Worm (Caenorhabditis elegans) whole organism, L2 larva: ENCODE data around the gene F14F9.3.

Experiments
- C34F6.9 ChIP-seq: fragments of 150-350 bp; optimal IDR thresholded peaks from 2 replicates; lab custom pipeline; 2014; ENCODE audit warnings: missing biosample characterization, missing genetic modification characterization
- F13H6.1 ChIP-seq: sonication (generic microtip); optimal IDR thresholded peaks from 2 replicates; lab custom pipeline; 2016; ENCODE audit warnings: missing genetic modification characterization, missing compliant biosample characterization
- R02D3.7 ChIP-seq: fragments of 150-350 bp; optimal IDR thresholded peaks from 2 replicates; lab custom pipeline; 2014; ENCODE audit warnings: missing biosample characterization, missing genetic modification characterization
- Y55F3AM.14 ChIP-seq: fragments of 200-800 bp; sonication (Bioruptor generic); optimal IDR thresholded peaks from 2 replicates; lab custom pipeline; 2018; ENCODE audit warnings: mild to moderate bottlenecking, missing genetic modification characterization, missing compliant biosample characterization
- ZK546.5 ChIP-seq: sonication (generic microtip); optimal IDR thresholded peaks from 2 replicates; lab custom pipeline; 2017; ENCODE audit warnings: missing biosample characterization, missing genetic modification characterization
- alr-1 ChIP-seq: fragments of 150-350 bp; optimal IDR thresholded peaks from 2 replicates; lab custom pipeline; 2014; ENCODE audit warnings: missing biosample characterization, missing genetic modification characterization
- aly-2 ChIP-seq: fragments of 150-350 bp; optimal IDR thresholded peaks from 2 replicates; lab custom pipeline; 2014; ENCODE audit warnings: missing biosample characterization, missing genetic modification characterization
- blmp-1 ChIP-seq: sonication (generic microtip); optimal IDR thresholded peaks from 2 replicates; lab custom pipeline; 2017; ENCODE audit warnings: missing genetic modification characterization, mild to moderate bottlenecking, missing compliant biosample characterization, antibody characterized with exemption, moderate library complexity; ENCODE audit not compliant: insufficient read depth
- ceh-16 ChIP-seq: fragments of 150-350 bp; optimal IDR thresholded peaks from 2 replicates; lab custom pipeline; 2014; ENCODE audit warnings: missing biosample characterization, missing genetic modification characterization
- ceh-82 ChIP-seq: fragments of 150-350 bp; optimal IDR thresholded peaks from 2 replicates; lab custom pipeline; 2014; ENCODE audit warnings: missing biosample characterization, missing genetic modification characterization
- crh-2 ChIP-seq: sonication (generic microtip); optimal IDR thresholded peaks from 2 replicates; lab custom pipeline; 2017; ENCODE audit warnings: missing biosample characterization, missing genetic modification characterization
- dmd-4 ChIP-seq: sonication (generic microtip); optimal IDR thresholded peaks from 2 replicates; lab custom pipeline; 2017; ENCODE audit warnings: missing biosample characterization, missing genetic modification characterization
- egl-27 ChIP-seq: sonication (generic microtip); optimal IDR thresholded peaks from 3 replicates; lab custom pipeline; 2017; ENCODE audit warnings: missing biosample characterization, missing genetic modification reagents, missing genetic modification characterization
- elt-1 ChIP-seq: fragments of 150-350 bp; optimal IDR thresholded peaks from 2 replicates; lab custom pipeline; 2014; ENCODE audit warnings: missing biosample characterization, missing genetic modification characterization
- fos-1 ChIP-seq: fragments of 150-350 bp; optimal IDR thresholded peaks from 2 replicates; lab custom pipeline; 2014; ENCODE audit warnings: missing biosample characterization, missing genetic modification characterization
- gmeb-1 ChIP-seq: fragments of 150-350 bp; optimal IDR thresholded peaks from 2 replicates; lab custom pipeline; 2014; ENCODE audit warnings: missing biosample characterization, missing genetic modification characterization
- lin-11 ChIP-seq: fragments of 150-350 bp; sonication (generic microtip); optimal IDR thresholded peaks from 2 replicates; lab custom pipeline; 2014; ENCODE audit warnings: missing biosample characterization, missing genetic modification characterization, inconsistent platforms, mixed read lengths
- lin-13 ChIP-seq: fragments of 150-350 bp; optimal IDR thresholded peaks from 2 replicates; lab custom pipeline; 2014; ENCODE audit warnings: missing biosample characterization, missing genetic modification reagents, missing genetic modification characterization
- lin-39 ChIP-seq: fragments of 150-350 bp; optimal IDR thresholded peaks from 2 replicates; lab custom pipeline; 2014; ENCODE audit warnings: missing biosample characterization, missing genetic modification reagents, missing genetic modification characterization
- lsy-2 ChIP-seq, 2 experiments: fragments of 150-350 bp in 1 of 2; sonication (generic microtip) in 1 of 2; optimal IDR thresholded peaks; 2 replicates each; lab custom pipeline; 2014 to 2017; ENCODE audit warnings: missing biosample characterization in 2 of 2, missing genetic modification characterization in 2 of 2
- mab-5 ChIP-seq: fragments of 150-350 bp; optimal IDR thresholded peaks from 2 replicates; lab custom pipeline; 2014; ENCODE audit warnings: missing biosample characterization, missing genetic modification characterization
- mbf-1 ChIP-seq: sonication (generic microtip); optimal IDR thresholded peaks from 2 replicates; lab custom pipeline; 2017; ENCODE audit warnings: missing biosample characterization, missing genetic modification characterization
- mdl-1 ChIP-seq, 2 experiments: fragments of 150-350 bp in 1 of 2; sonication (generic microtip) in 1 of 2; optimal IDR thresholded peaks; 2 replicates each; lab custom pipeline; 2017; ENCODE audit warnings: missing biosample characterization in 2 of 2, missing genetic modification characterization in 2 of 2
- nhr-10 ChIP-seq: sonication (generic microtip); optimal IDR thresholded peaks from 2 replicates; lab custom pipeline; 2017; ENCODE audit warnings: missing biosample characterization, missing genetic modification characterization
- nhr-11 ChIP-seq: fragments of 150-350 bp; optimal IDR thresholded peaks from 2 replicates; lab custom pipeline; 2014; ENCODE audit warnings: missing biosample characterization, missing genetic modification characterization
- nhr-12 ChIP-seq: fragments of 150-350 bp; optimal IDR thresholded peaks from 2 replicates; lab custom pipeline; 2014; ENCODE audit warnings: missing biosample characterization, missing genetic modification characterization
- nhr-237 ChIP-seq: fragments of 150-350 bp; optimal IDR thresholded peaks from 2 replicates; lab custom pipeline; 2014; ENCODE audit warnings: missing biosample characterization, missing genetic modification characterization
- nhr-25 ChIP-seq: fragments of 150-350 bp; sonication (generic microtip); optimal IDR thresholded peaks from 3 replicates; lab custom pipeline; 2014; ENCODE audit warnings: missing biosample characterization, missing genetic modification characterization
- nhr-77 ChIP-seq: fragments of 150-350 bp; optimal IDR thresholded peaks from 2 replicates; lab custom pipeline; 2014; ENCODE audit warnings: missing biosample characterization, missing genetic modification characterization
- peb-1 ChIP-seq: fragments of 150-350 bp; optimal IDR thresholded peaks from 2 replicates; lab custom pipeline; 2014; ENCODE audit warnings: missing biosample characterization, missing genetic modification characterization
- sem-4 ChIP-seq: fragments of 150-350 bp; optimal IDR thresholded peaks from 2 replicates; lab custom pipeline; 2014; ENCODE audit warnings: missing biosample characterization, missing genetic modification reagents, missing genetic modification characterization
- skn-1 ChIP-seq: sonication (generic microtip); optimal IDR thresholded peaks from 2 replicates; lab custom pipeline; 2017; ENCODE audit warnings: missing biosample characterization, missing genetic modification characterization
- sma-3 ChIP-seq: sonication (generic microtip); optimal IDR thresholded peaks from 2 replicates; lab custom pipeline; 2016; ENCODE audit warnings: missing genetic modification reagents, missing genetic modification characterization, missing compliant biosample characterization
- sma-9 ChIP-seq, 2 experiments: fragments of 150-350 bp in 1 of 2; sonication (generic microtip) in 1 of 2; optimal IDR thresholded peaks; 2 replicates each; lab custom pipeline; 2014 to 2016; ENCODE audit warnings: missing genetic modification characterization in 2 of 2, mild to moderate bottlenecking in 1 of 2, missing biosample characterization in 1 of 2, missing compliant biosample characterization in 1 of 2, missing genetic modification reagents in 1 of 2, moderate library complexity in 1 of 2
- unc-39 ChIP-seq: fragments of 150-350 bp; optimal IDR thresholded peaks from 2 replicates; lab custom pipeline; 2014; ENCODE audit warnings: missing biosample characterization, missing genetic modification characterization
- unc-55 ChIP-seq: fragments of 150-350 bp; sonication (generic microtip); optimal IDR thresholded peaks from 3 replicates; lab custom pipeline; 2014; ENCODE audit warnings: missing biosample characterization, missing genetic modification reagents, missing genetic modification characterization
- unc-62 ChIP-seq: fragments of 150-350 bp; optimal IDR thresholded peaks from 2 replicates; lab custom pipeline; 2014; ENCODE audit warnings: missing biosample characterization, missing genetic modification reagents, missing genetic modification characterization
- ztf-1 ChIP-seq: fragments of 200-800 bp; sonication (Bioruptor generic); conservative IDR thresholded peaks from 2 replicates; pipeline ENCODE4 v1.3.6; 2022; ENCODE audit warnings: missing genetic modification characterization, missing compliant biosample characterization
- ztf-11 ChIP-seq: sonication (generic microtip); optimal IDR thresholded peaks from 2 replicates; lab custom pipeline; 2017; ENCODE audit warnings: missing biosample characterization, missing genetic modification characterization
- ztf-4 ChIP-seq: fragments of 150-350 bp; optimal IDR thresholded peaks from 2 replicates; lab custom pipeline; 2014; ENCODE audit warnings: missing biosample characterization, missing genetic modification characterization

Gene F14F9.3

ce11 chrV:5172833-5173232 lies 34.8 kb downstream of the F14F9.3 start, which contains the start of gene srt-65:
TSS of gene srt-65 (minus strand) at chrV:5172933.
- TF ChIP-seq ZK546.5 (tag; lab: Kevin White, UChicago) (no peak), C34F6.9 (no peak), ztf-11 (tag; lab: Kevin White, UChicago) (no peak), unc-39 (no peak), peb-1 (tag; lab: Kevin White, UChicago) (no peak), ztf-4 (no peak), nhr-11 (tag; lab: Kevin White, UChicago) (no peak), sem-4 (no peak), fos-1 (tag; lab: Kevin White, UChicago) (no peak), gmeb-1 (tag; lab: Kevin White, UChicago) (no peak), mbf-1 (tag; lab: Kevin White, UChicago) (no peak), lin-11 (tag; lab: Kevin White, UChicago) (no peak), nhr-237 (tag; lab: Kevin White, UChicago) (no peak), sma-3 (GFP tag; lab: Kevin White, UChicago) (no peak), ceh-16 (no peak), ztf-1 (GFP tag; lab: Robert Waterston, UW) (no peak), lsy-2 (tag; optimal IDR thresholded peaks at IDR 0.05; lab: Kevin White, UChicago) (no peak), mab-5 (tag; lab: Kevin White, UChicago) (no peak)

ce11 chrV:5177209-5177608 lies 39.2 kb downstream of the F14F9.3 start, which contains the start of gene ugt-51:
TSS of gene ugt-51 (minus strand) at chrV:5177309.
- no peak for TF ChIP-seq nhr-237 (tag; lab: Kevin White, UChicago)
- TF ChIP-seq ztf-1 (GFP tag; lab: Robert Waterston, UW), result no peak
- no peak for TF ChIP-seq nhr-11 (tag; lab: Kevin White, UChicago)
- no peak for TF ChIP-seq R02D3.7 (tag; lab: Kevin White, UChicago)
- no peak for TF ChIP-seq elt-1 (tag; lab: Kevin White, UChicago)
- TF ChIP-seq nhr-77 (tag; lab: Kevin White, UChicago), result no peak
- no peak for TF ChIP-seq alr-1 (tag; lab: Kevin White, UChicago)
- TF ChIP-seq unc-55 (GFP tag; lab: Kevin White, UChicago), result no peak
- TF ChIP-seq skn-1, result no peak
- TF ChIP-seq nhr-10 (tag; lab: Kevin White, UChicago), result no peak
- TF ChIP-seq mab-5 (tag; lab: Kevin White, UChicago), result no peak
- no peak for TF ChIP-seq egl-27 (tag; lab: Kevin White, UChicago)
- no peak for TF ChIP-seq ceh-82 (tag; lab: Kevin White, UChicago)
- TF ChIP-seq mdl-1 (tag; optimal IDR thresholded peaks at IDR 0.05; lab: Kevin White, UChicago), result no peak
- TF ChIP-seq sma-3 (GFP tag; lab: Kevin White, UChicago), result no peak
- TF ChIP-seq ZK546.5 (tag; lab: Kevin White, UChicago), result no peak
- TF ChIP-seq lin-13 (GFP tag; lab: Kevin White, UChicago), result no peak
- no peak for TF ChIP-seq unc-62 (GFP tag; lab: Kevin White, UChicago)

- TF ChIP-seq C34F6.9 (no peak), lin-39 (no peak), unc-55 (GFP tag; lab: Kevin White, UChicago) (no peak), lsy-2 (tag; optimal IDR thresholded peaks at IDR 0.05; lab: Kevin White, UChicago) (no peak), F13H6.1 (tag; lab: Kevin White, UChicago) (no peak), Y55F3AM.14 (GFP tag; lab: Kevin White, UChicago) (no peak), aly-2 (tag; lab: Kevin White, UChicago) (no peak), gmeb-1 (tag; lab: Kevin White, UChicago) (no peak), crh-2 (tag; lab: Kevin White, UChicago) (no peak), sem-4 (no peak), lin-13 (GFP tag; lab: Kevin White, UChicago) (no peak), fos-1 (tag; lab: Kevin White, UChicago) (no peak), nhr-25 (tag; lab: Kevin White, UChicago) (no peak), ceh-82 (tag; lab: Kevin White, UChicago) (no peak), elt-1 (tag; lab: Kevin White, UChicago) (no peak), unc-62 (GFP tag; lab: Kevin White, UChicago) (no peak)
- TF ChIP-seq, all 48 proteins: peak for 0
Observed at ce11 chrV:5178051-5178450, 40.0 kb downstream of the F14F9.3 start.

- TF ChIP-seq R02D3.7 (tag; lab: Kevin White, UChicago) (no peak), mab-5 (tag; lab: Kevin White, UChicago) (no peak), dmd-4 (no peak), egl-27 (tag; lab: Kevin White, UChicago) (no peak), blmp-1 (no peak), fos-1 (tag; lab: Kevin White, UChicago) (no peak), mbf-1 (tag; lab: Kevin White, UChicago) (no peak), sma-9 (GFP tag; optimal IDR thresholded peaks at IDR 0.05; lab: Kevin White, UChicago) (no peak), sma-9 (tag; optimal IDR thresholded peaks at IDR 0.05; lab: Kevin White, UChicago) (no peak), nhr-77 (tag; lab: Kevin White, UChicago) (no peak), lin-13 (GFP tag; lab: Kevin White, UChicago) (no peak), elt-1 (tag; lab: Kevin White, UChicago) (no peak), F13H6.1 (tag; lab: Kevin White, UChicago) (no peak), nhr-12 (tag; lab: Kevin White, UChicago) (no peak), nhr-11 (tag; lab: Kevin White, UChicago) (no peak), sma-3 (GFP tag; lab: Kevin White, UChicago) (no peak), Y55F3AM.14 (GFP tag; lab: Kevin White, UChicago) (no peak), nhr-25 (tag; lab: Kevin White, UChicago) (no peak), ZK546.5 (tag; lab: Kevin White, UChicago) (no peak), lsy-2 (tag; optimal IDR thresholded peaks at IDR 0.05; lab: Kevin White, UChicago) (no peak)
- TF ChIP-seq, all 48 proteins: peak for 0
Observed at ce11 chrV:5181612-5182011, 43.6 kb downstream of the F14F9.3 start, which contains the start of gene C03A7.2. TSS of gene C03A7.2 (plus strand) at chrV:5181912.
